Worm (Caenorhabditis elegans) whole organism, L1 larva: Measurements from ENCODE around the gene M04D8.8.
A peak's percentile ranks its signal among the peaks of the same experiment; 100 is the strongest.

Experiments used
- C34B4.2 ChIP-seq: sonication (generic microtip); optimal IDR thresholded peaks from 2 replicates; lab custom pipeline; 2017; ENCODE audit warnings: mild to moderate bottlenecking, missing genetic modification characterization, missing compliant biosample characterization
- F16B12.6 ChIP-seq: fragments of 150-350 bp; optimal IDR thresholded peaks from 2 replicates; lab custom pipeline; 2014; ENCODE audit warnings: missing biosample characterization, missing genetic modification characterization
- Y116A8C.19 ChIP-seq: sonication (generic microtip); optimal IDR thresholded peaks from 2 replicates; lab custom pipeline; 2016; ENCODE audit warnings: missing compliant biosample characterization, missing genetic modification characterization, borderline replicate concordance
- ama-1 ChIP-seq: fragments of 150-350 bp; optimal IDR thresholded peaks from 2 replicates; lab custom pipeline; 2014
- ceh-63 ChIP-seq: fragments of 200-800 bp; sonication (Bioruptor generic); optimal IDR thresholded peaks from 2 replicates; lab custom pipeline; 2018; ENCODE audit warnings: mild to moderate bottlenecking, missing genetic modification characterization, missing compliant biosample characterization
- ceh-8 ChIP-seq: fragments of 200-800 bp; sonication (Bioruptor generic); optimal IDR thresholded peaks from 2 replicates; lab custom pipeline; 2018; ENCODE audit warnings: mild to moderate bottlenecking, missing genetic modification characterization, moderate library complexity, missing compliant biosample characterization
- ceh-82 ChIP-seq, 3 experiments: fragments of 150-350 bp in 1 of 3; sonication (generic microtip) in 2 of 3; optimal IDR thresholded peaks; 2 replicates each; lab custom pipeline; 2014 to 2017; ENCODE audit warnings: missing biosample characterization in 3 of 3, missing genetic modification characterization in 3 of 3
- ceh-88 ChIP-seq: fragments of 200-800 bp; sonication (Bioruptor generic); IDR thresholded peaks from 2 replicates; pipeline ENCODE4 v1.3.6; 2022; ENCODE audit warnings: missing genetic modification characterization, missing compliant biosample characterization
- ceh-90 ChIP-seq: sonication (generic microtip); optimal IDR thresholded peaks from 2 replicates; lab custom pipeline; 2016; ENCODE audit warnings: missing genetic modification characterization, missing compliant biosample characterization
- ces-1 ChIP-seq: fragments of 150-350 bp; optimal IDR thresholded peaks from 2 replicates; lab custom pipeline; 2014; ENCODE audit warnings: missing biosample characterization, missing genetic modification reagents, missing genetic modification characterization
- efl-1 ChIP-seq, 4 experiments: fragments of 150-350 bp; optimal IDR thresholded peaks in 3 of 4; peaks in 1 of 4; 1 replicate in 1 of 4; 2 replicates in 3 of 4; lab custom pipeline; 2014; ENCODE audit warnings: missing biosample characterization in 2 of 4, missing genetic modification characterization in 2 of 4, missing genetic modification reagents in 2 of 4
- elt-2 ChIP-seq: sonication (generic microtip); optimal IDR thresholded peaks from 2 replicates; lab custom pipeline; 2016; ENCODE audit warnings: missing genetic modification characterization, mild to moderate bottlenecking, inconsistent platforms, missing compliant biosample characterization, missing genetic modification reagents
- fkh-4 ChIP-seq: sonication (generic microtip); optimal IDR thresholded peaks from 2 replicates; lab custom pipeline; 2016; ENCODE audit warnings: missing compliant biosample characterization, missing genetic modification characterization, borderline replicate concordance
- fkh-8 ChIP-seq: sonication (generic microtip); optimal IDR thresholded peaks from 2 replicates; lab custom pipeline; 2016; ENCODE audit warnings: mild to moderate bottlenecking, missing genetic modification characterization, missing compliant biosample characterization
- fos-1 ChIP-seq: fragments of 150-350 bp; optimal IDR thresholded peaks from 2 replicates; lab custom pipeline; 2014; ENCODE audit warnings: missing biosample characterization, missing genetic modification characterization
- hlh-17 ChIP-seq: fragments of 200-800 bp; sonication (Bioruptor generic); optimal IDR thresholded peaks from 2 replicates; lab custom pipeline; 2018; ENCODE audit warnings: missing genetic modification characterization, mild to moderate bottlenecking, missing compliant biosample characterization, moderate library complexity, borderline replicate concordance
- irx-1 ChIP-seq: sonication (generic microtip); optimal IDR thresholded peaks from 2 replicates; lab custom pipeline; 2016; ENCODE audit warnings: missing genetic modification characterization, missing compliant biosample characterization
- jun-1 ChIP-seq: fragments of 150-350 bp; optimal IDR thresholded peaks from 2 replicates; lab custom pipeline; 2014; ENCODE audit warnings: missing biosample characterization, missing genetic modification reagents, missing genetic modification characterization
- lin-35 ChIP-seq, 2 experiments: fragments of 150-350 bp; optimal IDR thresholded peaks; 2 replicates each; lab custom pipeline; 2014; ENCODE audit warnings: missing biosample characterization in 2 of 2, missing genetic modification characterization in 2 of 2, missing genetic modification reagents in 2 of 2
- lin-39 ChIP-seq: fragments of 150-350 bp; optimal IDR thresholded peaks from 2 replicates; lab custom pipeline; 2014; ENCODE audit warnings: missing biosample characterization, missing genetic modification reagents, missing genetic modification characterization
- lsy-2 ChIP-seq, 2 experiments: fragments of 150-350 bp; optimal IDR thresholded peaks; 2 replicates each; lab custom pipeline; 2014; ENCODE audit warnings: missing biosample characterization in 2 of 2, missing genetic modification characterization in 2 of 2
- mdl-1 ChIP-seq, 2 experiments: fragments of 150-350 bp; optimal IDR thresholded peaks; 2 replicates each; lab custom pipeline; 2014 to 2017; ENCODE audit warnings: missing biosample characterization in 2 of 2, missing genetic modification characterization in 2 of 2, inconsistent platforms in 1 of 2
- mep-1 ChIP-seq: fragments of 150-350 bp; optimal IDR thresholded peaks from 2 replicates; lab custom pipeline; 2014; ENCODE audit warnings: missing biosample characterization, missing genetic modification characterization
- nhr-12 ChIP-seq: sonication (generic microtip); optimal IDR thresholded peaks from 2 replicates; lab custom pipeline; 2017; ENCODE audit warnings: missing biosample characterization, missing genetic modification characterization
- nhr-19 ChIP-seq: fragments of 200-800 bp; sonication (Bioruptor generic); conservative IDR thresholded peaks from 2 replicates; pipeline ENCODE4 v1.3.6; 2022; ENCODE audit warnings: missing genetic modification characterization, missing compliant biosample characterization
- nhr-20 ChIP-seq: sonication (generic microtip); optimal IDR thresholded peaks from 2 replicates; lab custom pipeline; 2016; ENCODE audit warnings: mild to moderate bottlenecking, missing genetic modification characterization, missing compliant biosample characterization
- nhr-28 ChIP-seq: fragments of 150-350 bp; optimal IDR thresholded peaks from 2 replicates; lab custom pipeline; 2014; ENCODE audit warnings: missing biosample characterization, missing genetic modification characterization
- nhr-47 ChIP-seq: sonication (generic microtip); optimal IDR thresholded peaks from 2 replicates; lab custom pipeline; 2016; ENCODE audit warnings: mild to moderate bottlenecking, missing genetic modification characterization, moderate library complexity, missing compliant biosample characterization
- nhr-71 ChIP-seq: sonication (generic microtip); optimal IDR thresholded peaks from 2 replicates; lab custom pipeline; 2016; ENCODE audit warnings: mild to moderate bottlenecking, missing genetic modification characterization, moderate library complexity, missing compliant biosample characterization
- nhr-76 ChIP-seq: sonication (generic microtip); optimal IDR thresholded peaks from 2 replicates; lab custom pipeline; 2017; ENCODE audit warnings: missing biosample characterization, missing genetic modification characterization
- nhr-84 ChIP-seq: sonication (generic microtip); optimal IDR thresholded peaks from 2 replicates; lab custom pipeline; 2017; ENCODE audit warnings: missing biosample characterization, missing genetic modification characterization
- nhr-90 ChIP-seq: sonication (generic microtip); optimal IDR thresholded peaks from 2 replicates; lab custom pipeline; 2016; ENCODE audit warnings: mild to moderate bottlenecking, missing genetic modification characterization, missing compliant biosample characterization; ENCODE audit not compliant: poor library complexity
- pag-3 ChIP-seq: sonication (generic microtip); optimal IDR thresholded peaks from 2 replicates; lab custom pipeline; 2017; ENCODE audit warnings: missing genetic modification characterization, mild to moderate bottlenecking, missing compliant biosample characterization, antibody characterized with exemption, borderline replicate concordance; ENCODE audit not compliant: insufficient read depth
- pax-3 ChIP-seq: fragments of 200-800 bp; sonication (Bioruptor generic); optimal IDR thresholded peaks from 2 replicates; lab custom pipeline; 2018; ENCODE audit warnings: mild to moderate bottlenecking, missing genetic modification characterization, moderate library complexity, missing compliant biosample characterization
- skn-1 ChIP-seq: fragments of 150-350 bp; optimal IDR thresholded peaks from 2 replicates; lab custom pipeline; 2014; ENCODE audit warnings: missing biosample characterization, missing genetic modification characterization
- snpc-4 ChIP-seq: fragments of 150-350 bp; optimal IDR thresholded peaks from 2 replicates; lab custom pipeline; 2014; ENCODE audit warnings: missing biosample characterization, missing genetic modification characterization
- sox-4 ChIP-seq: sonication (generic microtip); optimal IDR thresholded peaks from 2 replicates; lab custom pipeline; 2016; ENCODE audit warnings: missing genetic modification characterization, missing compliant biosample characterization
- swsn-7 ChIP-seq: sonication (generic microtip); optimal IDR thresholded peaks from 2 replicates; lab custom pipeline; 2016; ENCODE audit warnings: missing genetic modification characterization, missing compliant biosample characterization
- unc-30 ChIP-seq: sonication (generic microtip); optimal IDR thresholded peaks from 2 replicates; lab custom pipeline; 2017; ENCODE audit warnings: missing biosample characterization, missing genetic modification characterization
- unc-62 ChIP-seq: fragments of 150-350 bp; optimal IDR thresholded peaks from 2 replicates; lab custom pipeline; 2014; ENCODE audit warnings: missing biosample characterization, missing genetic modification reagents, missing genetic modification characterization
- unc-86 ChIP-seq: sonication (generic microtip); optimal IDR thresholded peaks from 2 replicates; lab custom pipeline; 2016; ENCODE audit warnings: missing genetic modification characterization, missing compliant biosample characterization
- unc-98 ChIP-seq: fragments of 200-800 bp; sonication (Bioruptor generic); IDR thresholded peaks from 2 replicates; pipeline ENCODE4 v1.3.6; 2022; ENCODE audit warnings: missing genetic modification characterization, missing compliant biosample characterization
- xbp-1 ChIP-seq: sonication (generic microtip); optimal IDR thresholded peaks from 2 replicates; lab custom pipeline; 2016; ENCODE audit warnings: missing genetic modification characterization, missing compliant biosample characterization
- ztf-11 ChIP-seq, 2 experiments: sonication (generic microtip); optimal IDR thresholded peaks; 2 replicates each; lab custom pipeline; 2016 to 2017; ENCODE audit warnings: missing genetic modification characterization in 2 of 2, missing biosample characterization in 1 of 2, missing compliant biosample characterization in 1 of 2

Gene M04D8.8

DNA sequence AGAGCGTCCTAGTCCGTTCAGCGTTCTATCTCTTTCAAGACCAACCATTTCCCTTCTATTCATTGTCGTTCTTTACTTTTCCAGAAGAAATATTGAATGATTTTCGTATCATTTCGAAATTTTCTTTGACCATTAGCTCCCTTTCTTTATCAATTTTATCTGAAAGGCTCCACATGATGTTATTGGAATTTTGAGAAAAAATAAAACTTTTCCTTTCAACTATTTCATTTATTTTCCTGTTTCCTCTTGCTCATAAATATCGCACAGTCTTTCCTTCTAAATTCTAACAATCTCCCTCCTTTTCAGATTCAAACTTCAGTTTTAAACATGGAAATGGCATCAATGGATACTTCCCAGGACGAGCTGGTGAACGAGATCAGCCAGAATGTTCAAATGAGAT is 23.5 kb downstream of the M04D8.8 start, which contains the start of gene T16G12.4:
TSS of gene T16G12.4 (plus strand) at position 301 of the 400 bp plus-strand sequence.
- no peak for TF ChIP-seq ama-1 (lab: Kevin White, UChicago)
- no peak for TF ChIP-seq ceh-88 (GFP tag; lab: Robert Waterston, UW)
- no peak for TF ChIP-seq unc-62 (GFP tag; lab: Kevin White, UChicago)
- no peak for TF ChIP-seq fkh-4
- TF ChIP-seq mdl-1 (tag; optimal IDR thresholded peaks at IDR 0.05; lab: Kevin White, UChicago), result no peak
- no peak for TF ChIP-seq Y116A8C.19 (tag; lab: Kevin White, UChicago)
- no peak for TF ChIP-seq C34B4.2 (tag; lab: Kevin White, UChicago)
- TF ChIP-seq skn-1, result no peak
- TF ChIP-seq swsn-7 (tag; lab: Kevin White, UChicago), result no peak
- no peak for TF ChIP-seq jun-1

DNA sequence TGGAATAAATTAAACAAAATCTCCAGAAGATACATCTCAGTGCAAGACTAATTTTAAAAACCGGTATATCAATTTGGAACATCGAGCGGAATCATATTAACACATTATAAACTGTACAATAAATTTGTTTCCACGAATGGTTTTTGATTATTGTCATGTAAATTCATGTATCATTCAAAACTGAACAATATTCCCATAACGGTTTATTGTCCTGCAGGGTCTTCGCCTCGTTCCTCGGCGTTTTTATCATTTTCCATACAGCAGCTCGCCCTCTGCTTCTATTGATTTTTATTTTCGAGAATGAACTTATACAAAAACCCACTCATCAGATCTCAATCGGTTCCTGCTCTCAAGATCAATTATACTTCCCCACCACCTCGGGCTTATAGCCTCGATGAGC is 25.0 kb downstream of the M04D8.8 start, which contains the start of gene T16G12.8:
TSS of gene T16G12.8 (plus strand) at position 301 of the 400 bp plus-strand sequence.
- no peak for TF ChIP-seq nhr-84 (tag; lab: Kevin White, UChicago)
- TF ChIP-seq fos-1 (tag; lab: Kevin White, UChicago), result no peak

DNA sequence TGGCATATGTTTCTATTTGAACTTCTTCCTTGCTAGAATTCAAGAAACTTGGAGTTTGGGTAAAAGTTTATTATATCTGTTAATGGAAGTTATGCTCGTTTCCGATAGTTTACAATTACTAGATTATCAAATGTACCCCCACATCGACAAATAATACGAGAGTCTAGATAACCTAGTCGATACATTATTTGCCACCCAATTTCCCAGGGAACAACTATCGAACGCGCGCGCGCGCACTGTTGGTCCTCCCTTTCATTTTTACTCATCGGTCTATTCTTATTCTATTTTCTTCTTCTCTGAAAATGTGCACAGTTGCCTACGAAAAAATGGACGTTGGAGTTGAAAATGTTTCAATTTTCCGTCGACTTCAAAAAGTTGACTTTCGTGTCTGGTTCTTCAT is 26.6 kb downstream of the M04D8.8 start, which contains the start of gene T16G12.13:
TSS of gene T16G12.13 (plus strand) at position 293 of the 400 bp plus-strand sequence.
- TF ChIP-seq sox-4 (tag; lab: Kevin White, UChicago) (no peak), pag-3 (tag; lab: Kevin White, UChicago) (no peak), unc-30 (tag; lab: Kevin White, UChicago) (no peak), nhr-71 (no peak), nhr-19 (GFP tag; lab: Robert Waterston, UW) (no peak), ces-1 (GFP tag; lab: Kevin White, UChicago) (no peak), ceh-82 (tag; optimal IDR thresholded peaks at IDR 0.05; lab: Kevin White, UChicago) (no peak), skn-1 (no peak), ceh-63 (GFP tag; lab: Kevin White, UChicago) (no peak), ztf-11 (tag; optimal IDR thresholded peaks at IDR 0.05; lab: Kevin White, UChicago) (no peak), xbp-1 (tag; lab: Kevin White, UChicago) (no peak)

DNA sequence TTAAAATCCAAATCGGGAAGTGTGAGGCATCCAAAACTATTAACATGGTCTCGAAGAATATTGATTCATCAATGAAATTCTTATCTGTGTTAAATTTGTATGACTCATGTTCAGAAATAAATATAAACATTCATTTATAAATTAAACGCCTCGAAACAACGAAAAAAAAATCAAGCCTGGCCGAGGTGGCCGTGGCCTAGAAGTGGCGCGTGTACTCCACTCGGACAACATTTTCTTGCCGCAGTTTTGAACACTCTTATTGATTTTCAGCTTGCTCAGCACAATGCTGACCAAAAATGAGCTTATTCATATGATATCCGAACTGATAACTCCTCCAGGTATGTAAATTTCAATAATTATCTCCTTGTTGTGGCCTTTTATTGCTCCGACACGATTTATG is 30.2 kb downstream of the M04D8.8 start, which contains the start of gene ekl-6:
TSS of gene ekl-6 (plus strand) at position 265 of the 400 bp plus-strand sequence.
- no peak for TF ChIP-seq nhr-12 (tag; lab: Kevin White, UChicago)
- peak; percentile 54; the same call in 1 of the 2 replicates for TF ChIP-seq unc-98 (GFP tag; lab: Robert Waterston, UW)
- peak; percentile 32 for TF ChIP-seq snpc-4 (tag; lab: Kevin White, UChicago)
- peak in 1 of 2 experiments; percentile 71 for TF ChIP-seq lsy-2 (tag; optimal IDR thresholded peaks at IDR 0.05; lab: Kevin White, UChicago)
- TF ChIP-seq nhr-47 (tag; lab: Kevin White, UChicago), result peak; percentile 80
- peak; percentile 44 to 67 for TF ChIP-seq efl-1 (optimal IDR thresholded peaks at IDR 0.05; lab: Kevin White, UChicago)
- peak; percentile 56 to 93 for TF ChIP-seq efl-1 (GFP tag; optimal IDR thresholded peaks at IDR 0.05 in 1 of 2; lab: Kevin White, UChicago)
- peak; percentile 48 for TF ChIP-seq Y116A8C.19 (tag; lab: Kevin White, UChicago)
- TF ChIP-seq nhr-76 (tag; lab: Kevin White, UChicago), result no peak
- TF ChIP-seq fkh-8 (tag; lab: Kevin White, UChicago), result peak; percentile 40
- peak; percentile 39 to 41 for TF ChIP-seq lin-35 (GFP tag; optimal IDR thresholded peaks at IDR 0.05; lab: Kevin White, UChicago)
- TF ChIP-seq ceh-90 (tag; lab: Kevin White, UChicago), result peak; percentile 90
- peak; percentile 75 for TF ChIP-seq nhr-20 (tag; lab: Kevin White, UChicago)
- TF ChIP-seq hlh-17, result no peak
- no peak for TF ChIP-seq unc-62 (GFP tag; lab: Kevin White, UChicago)
- peak; percentile 90 for TF ChIP-seq irx-1 (tag; lab: Kevin White, UChicago)
- peak; percentile 87 for TF ChIP-seq fkh-4
- TF ChIP-seq ztf-11 (tag; optimal IDR thresholded peaks at IDR 0.05; lab: Kevin White, UChicago), result peak in 1 of 2 experiments; percentile 89
- TF ChIP-seq mep-1, result peak; percentile 47
- peak; percentile 30 for TF ChIP-seq ceh-8 (GFP tag; lab: Kevin White, UChicago)
- peak; percentile 37 for TF ChIP-seq elt-2 (tag; lab: Kevin White, UChicago)
- TF ChIP-seq nhr-28 (tag; lab: Kevin White, UChicago), result no peak
- TF ChIP-seq nhr-90 (tag; lab: Kevin White, UChicago), result peak; percentile 87
- TF ChIP-seq xbp-1 (tag; lab: Kevin White, UChicago), result peak; percentile 76
- peak in 2 of 3 experiments; percentile 26 to 39 for TF ChIP-seq ceh-82 (tag; optimal IDR thresholded peaks at IDR 0.05; lab: Kevin White, UChicago)
- peak; percentile 14 for TF ChIP-seq F16B12.6
- TF ChIP-seq sox-4 (tag; lab: Kevin White, UChicago), result peak; percentile 82
- TF ChIP-seq C34B4.2 (tag; lab: Kevin White, UChicago), result no peak
- peak; percentile 69 for TF ChIP-seq swsn-7 (tag; lab: Kevin White, UChicago)
- no peak for TF ChIP-seq lin-39
- TF ChIP-seq pax-3 (tag; lab: Kevin White, UChicago), result peak; percentile 77
- peak; percentile 60 for TF ChIP-seq unc-86
